Worm (Caenorhabditis elegans) whole organism, L3 larva: ENCODE results near the gene srbc-32.
A peak's percentile ranks its signal among the peaks of the same experiment; 100 is the strongest.

ENCODE experiments used
- R02D3.7 ChIP-seq: fragments of 150-350 bp; optimal IDR thresholded peaks from 2 replicates; lab custom pipeline; 2014; ENCODE audit warnings: missing biosample characterization, missing genetic modification characterization
- ZK546.5 ChIP-seq: sonication (generic microtip); optimal IDR thresholded peaks from 2 replicates; lab custom pipeline; 2017; ENCODE audit warnings: missing biosample characterization, missing genetic modification characterization
- aly-2 ChIP-seq: fragments of 150-350 bp; optimal IDR thresholded peaks from 2 replicates; lab custom pipeline; 2014; ENCODE audit warnings: missing biosample characterization, missing genetic modification characterization
- ama-1 ChIP-seq: fragments of 150-350 bp; optimal IDR thresholded peaks from 2 replicates; lab custom pipeline; 2018
- ceh-16 ChIP-seq: sonication (generic microtip); optimal IDR thresholded peaks from 2 replicates; lab custom pipeline; 2017; ENCODE audit warnings: missing biosample characterization, missing genetic modification characterization
- ceh-82 ChIP-seq: fragments of 150-350 bp; optimal IDR thresholded peaks from 2 replicates; lab custom pipeline; 2014; ENCODE audit warnings: missing biosample characterization, missing genetic modification characterization
- ceh-9 ChIP-seq: sonication (generic microtip); optimal IDR thresholded peaks from 2 replicates; lab custom pipeline; 2018; ENCODE audit warnings: missing biosample characterization, missing genetic modification characterization
- egl-27 ChIP-seq: sonication (generic microtip); optimal IDR thresholded peaks from 4 replicates; lab custom pipeline; 2017; ENCODE audit warnings: missing biosample characterization, missing genetic modification reagents, missing genetic modification characterization
- egl-5 ChIP-seq: fragments of 150-350 bp; optimal IDR thresholded peaks from 2 replicates; lab custom pipeline; 2017; ENCODE audit warnings: missing biosample characterization, missing genetic modification reagents, missing genetic modification characterization, inconsistent platforms
- elt-2 ChIP-seq: sonication (generic microtip); optimal IDR thresholded peaks from 2 replicates; lab custom pipeline; 2016; ENCODE audit warnings: missing genetic modification reagents, mild to moderate bottlenecking, missing genetic modification characterization, missing compliant biosample characterization
- elt-3 ChIP-seq, 3 experiments: fragments of 150-350 bp in 1 of 3; sonication (generic microtip) in 2 of 3; optimal IDR thresholded peaks; 2 replicates in 2 of 3; 4 replicates in 1 of 3; lab custom pipeline; 2014 to 2017; ENCODE audit warnings: missing biosample characterization in 3 of 3, missing genetic modification characterization in 3 of 3
- eor-1 ChIP-seq, 2 experiments: fragments of 150-350 bp; optimal IDR thresholded peaks; 2 replicates each; lab custom pipeline; 2014 to 2018; ENCODE audit warnings: missing biosample characterization in 2 of 2, missing genetic modification characterization in 2 of 2
- fkh-10 ChIP-seq: sonication (generic microtip); optimal IDR thresholded peaks from 2 replicates; lab custom pipeline; 2017; ENCODE audit warnings: missing biosample characterization, missing genetic modification reagents, missing genetic modification characterization
- fkh-2 ChIP-seq: fragments of 150-350 bp; optimal IDR thresholded peaks from 2 replicates; lab custom pipeline; 2014; ENCODE audit warnings: missing biosample characterization, missing genetic modification reagents, missing genetic modification characterization
- fos-1 ChIP-seq: fragments of 150-350 bp; optimal IDR thresholded peaks from 2 replicates; lab custom pipeline; 2014; ENCODE audit warnings: missing biosample characterization, missing genetic modification characterization
- hmg-11 ChIP-seq: sonication (generic microtip); optimal IDR thresholded peaks from 2 replicates; lab custom pipeline; 2016; ENCODE audit warnings: missing genetic modification characterization, missing compliant biosample characterization
- jun-1 ChIP-seq: fragments of 150-350 bp; optimal IDR thresholded peaks from 2 replicates; lab custom pipeline; 2014; ENCODE audit warnings: missing biosample characterization, missing genetic modification reagents, missing genetic modification characterization
- lin-15B ChIP-seq: fragments of 150-350 bp; optimal IDR thresholded peaks from 2 replicates; lab custom pipeline; 2014; ENCODE audit warnings: missing biosample characterization, missing genetic modification characterization
- lin-39 ChIP-seq: fragments of 150-350 bp; optimal IDR thresholded peaks from 2 replicates; lab custom pipeline; 2018; ENCODE audit warnings: missing biosample characterization, missing genetic modification reagents, missing genetic modification characterization
- lsy-12 ChIP-seq: sonication (generic microtip); optimal IDR thresholded peaks from 2 replicates; lab custom pipeline; 2016; ENCODE audit warnings: mild to moderate bottlenecking, missing genetic modification characterization, missing compliant biosample characterization
- mdl-1 ChIP-seq: fragments of 150-350 bp; optimal IDR thresholded peaks from 2 replicates; lab custom pipeline; 2014; ENCODE audit warnings: missing biosample characterization, missing genetic modification characterization
- mml-1 ChIP-seq: fragments of 150-350 bp; sonication (generic microtip); optimal IDR thresholded peaks from 3 replicates; lab custom pipeline; 2014; ENCODE audit warnings: missing biosample characterization, missing genetic modification characterization
- nhr-11 ChIP-seq: fragments of 150-350 bp; optimal IDR thresholded peaks from 2 replicates; lab custom pipeline; 2014; ENCODE audit warnings: missing biosample characterization, missing genetic modification characterization
- nhr-23 ChIP-seq: fragments of 150-350 bp; optimal IDR thresholded peaks from 2 replicates; lab custom pipeline; 2014; ENCODE audit warnings: missing biosample characterization, missing genetic modification reagents, missing genetic modification characterization
- nhr-237 ChIP-seq: fragments of 150-350 bp; optimal IDR thresholded peaks from 2 replicates; lab custom pipeline; 2014; ENCODE audit warnings: missing biosample characterization, missing genetic modification characterization
- nhr-25 ChIP-seq: sonication (generic microtip); optimal IDR thresholded peaks from 2 replicates; lab custom pipeline; 2017; ENCODE audit warnings: missing biosample characterization, missing genetic modification characterization
- nhr-28 ChIP-seq: fragments of 150-350 bp; optimal IDR thresholded peaks from 2 replicates; lab custom pipeline; 2014; ENCODE audit warnings: missing biosample characterization, missing genetic modification characterization
- nhr-43 ChIP-seq: sonication (generic microtip); optimal IDR thresholded peaks from 2 replicates; lab custom pipeline; 2016; ENCODE audit warnings: mild to moderate bottlenecking, missing genetic modification characterization, missing compliant biosample characterization; ENCODE audit not compliant: poor library complexity, severe bottlenecking
- nhr-67 ChIP-seq: fragments of 150-350 bp; optimal IDR thresholded peaks from 2 replicates; lab custom pipeline; 2014; ENCODE audit warnings: missing biosample characterization, missing genetic modification characterization
- nhr-76 ChIP-seq: fragments of 150-350 bp; sonication (generic microtip); optimal IDR thresholded peaks from 5 replicates; lab custom pipeline; 2014; ENCODE audit warnings: missing biosample characterization, missing genetic modification characterization
- pha-4 ChIP-seq: fragments of 150-350 bp; optimal IDR thresholded peaks from 2 replicates; lab custom pipeline; 2014; ENCODE audit warnings: missing biosample characterization, missing genetic modification reagents, missing genetic modification characterization
- pqm-1 ChIP-seq: fragments of 150-350 bp; optimal IDR thresholded peaks from 2 replicates; lab custom pipeline; 2017; ENCODE audit warnings: missing biosample characterization, missing genetic modification characterization, inconsistent platforms
- sea-2 ChIP-seq: fragments of 150-350 bp; sonication (generic microtip); optimal IDR thresholded peaks from 4 replicates; lab custom pipeline; 2014; ENCODE audit warnings: missing biosample characterization, missing genetic modification reagents, missing genetic modification characterization
- skn-1 ChIP-seq: fragments of 150-350 bp; optimal IDR thresholded peaks from 2 replicates; lab custom pipeline; 2014; ENCODE audit warnings: missing biosample characterization, missing genetic modification characterization
- snpc-4 ChIP-seq: fragments of 150-350 bp; optimal IDR thresholded peaks from 2 replicates; lab custom pipeline; 2014; ENCODE audit warnings: missing biosample characterization, missing genetic modification characterization
- tbx-2 ChIP-seq: sonication (generic microtip); optimal IDR thresholded peaks from 2 replicates; lab custom pipeline; 2016; ENCODE audit warnings: mild to moderate bottlenecking, missing genetic modification characterization, missing compliant biosample characterization
- ztf-11 ChIP-seq: fragments of 150-350 bp; optimal IDR thresholded peaks from 2 replicates; lab custom pipeline; 2014; ENCODE audit warnings: missing biosample characterization, missing genetic modification characterization
- ztf-4 ChIP-seq: fragments of 150-350 bp; optimal IDR thresholded peaks from 2 replicates; lab custom pipeline; 2014; ENCODE audit warnings: missing biosample characterization, missing genetic modification characterization

srbc-32 gene

DNA sequence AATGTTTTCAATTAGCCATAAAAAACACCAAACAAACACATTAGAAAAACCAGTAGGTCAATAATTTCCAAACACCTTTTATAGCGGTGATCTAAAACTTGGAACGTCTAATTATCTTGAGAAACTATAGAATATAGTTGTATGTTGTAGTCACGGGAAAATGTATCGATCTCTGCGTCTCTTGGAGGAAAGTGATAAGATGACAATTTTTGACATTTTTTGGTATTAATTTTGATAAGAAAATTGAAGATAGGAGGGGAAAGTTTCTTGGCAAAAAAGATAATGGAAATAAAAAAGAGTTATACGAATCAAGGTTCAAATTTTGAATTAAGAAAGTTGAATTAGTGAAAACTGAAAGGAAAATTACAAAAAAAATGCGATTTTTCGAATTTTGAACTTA is 19.0 kb upstream of the srbc-32 start:
- no peak for TF ChIP-seq ama-1 (lab: Kevin White, UChicago)
- TF ChIP-seq nhr-25 (tag; lab: Kevin White, UChicago) = no peak
- TF ChIP-seq nhr-76 (tag; lab: Kevin White, UChicago) = no peak
- no peak for TF ChIP-seq fkh-10 (GFP tag; lab: Kevin White, UChicago)
- no peak for TF ChIP-seq lin-39
- TF ChIP-seq R02D3.7 (tag; lab: Kevin White, UChicago) = no peak
- no peak for TF ChIP-seq snpc-4 (tag; lab: Kevin White, UChicago)
- TF ChIP-seq egl-27 (tag; lab: Kevin White, UChicago) = no peak
- peak; percentile 23 for TF ChIP-seq nhr-23 (tag; lab: Kevin White, UChicago)
- TF ChIP-seq fkh-2 = no peak
- TF ChIP-seq elt-2 (tag; lab: Kevin White, UChicago) = peak; percentile 98
- no peak for TF ChIP-seq ceh-9 (tag; lab: Kevin White, UChicago)
- TF ChIP-seq aly-2 = no peak
- no peak for TF ChIP-seq ceh-16 (tag; lab: Kevin White, UChicago)
- peak in 1 of 3 experiments; percentile 47 for TF ChIP-seq elt-3 (tag; optimal IDR thresholded peaks at IDR 0.05; lab: Kevin White, UChicago)
- TF ChIP-seq nhr-237 = no peak
- TF ChIP-seq nhr-11 (tag; lab: Kevin White, UChicago) = no peak
- TF ChIP-seq nhr-28 (tag; lab: Kevin White, UChicago) = no peak
- TF ChIP-seq mdl-1 (tag; lab: Kevin White, UChicago) = no peak
- no peak for TF ChIP-seq ceh-82 (tag; lab: Kevin White, UChicago)
- TF ChIP-seq ztf-11 (tag; lab: Kevin White, UChicago) = no peak
- no peak for TF ChIP-seq egl-5 (tag; lab: Kevin White, UChicago)
- TF ChIP-seq tbx-2 (tag; lab: Kevin White, UChicago) = no peak
- TF ChIP-seq sea-2 (GFP tag; lab: Kevin White, UChicago) = no peak
- TF ChIP-seq pqm-1 (tag; lab: Kevin White, UChicago) = peak; percentile 97
- TF ChIP-seq fos-1 (tag; lab: Kevin White, UChicago) = no peak
- no peak for TF ChIP-seq ztf-4 (tag; lab: Kevin White, UChicago)
- TF ChIP-seq jun-1 = peak; percentile 55
- TF ChIP-seq pha-4 (tag; lab: Kevin White, UChicago) = no peak
- no peak for TF ChIP-seq nhr-43

- TF ChIP-seq ztf-4 (tag; lab: Kevin White, UChicago) (no peak), snpc-4 (tag; lab: Kevin White, UChicago) (no peak), nhr-76 (tag; lab: Kevin White, UChicago) (no peak), ZK546.5 (tag; lab: Kevin White, UChicago) (no peak), skn-1 (no peak), fkh-2 (no peak), nhr-23 (tag; lab: Kevin White, UChicago) (no peak), ceh-82 (tag; lab: Kevin White, UChicago) (no peak), mml-1 (tag; lab: Kevin White, UChicago) (no peak)
Observed at ce11 chrV:3502038-3502437, 15.3 kb upstream of the srbc-32 start, which contains the start of the genes C07G3.8 and C07G3.10. Gene C07G3.8 (minus strand): TSS chrV:3502138. Gene C07G3.10 (plus strand): TSS chrV:3502307.

- no peak for TF ChIP-seq elt-3 (tag; optimal IDR thresholded peaks at IDR 0.05; lab: Kevin White, UChicago)
- no peak for TF ChIP-seq aly-2
- no peak for TF ChIP-seq R02D3.7 (tag; lab: Kevin White, UChicago)
- TF ChIP-seq nhr-11 (tag; lab: Kevin White, UChicago) = no peak
- TF ChIP-seq sea-2 (GFP tag; lab: Kevin White, UChicago) = no peak
- no peak for TF ChIP-seq ztf-4 (tag; lab: Kevin White, UChicago)
- TF ChIP-seq jun-1 = no peak
- TF ChIP-seq nhr-28 (tag; lab: Kevin White, UChicago) = no peak
- no peak for TF ChIP-seq ceh-82 (tag; lab: Kevin White, UChicago)
- TF ChIP-seq fkh-2 = no peak
- TF ChIP-seq nhr-67 (tag; lab: Kevin White, UChicago) = no peak
- TF ChIP-seq eor-1 (tag; optimal IDR thresholded peaks at IDR 0.05; lab: Kevin White, UChicago) = no peak
- TF ChIP-seq egl-5 (tag; lab: Kevin White, UChicago) = no peak
- no peak for TF ChIP-seq lsy-12
- TF ChIP-seq fos-1 (tag; lab: Kevin White, UChicago) = no peak
- no peak for TF ChIP-seq ztf-11 (tag; lab: Kevin White, UChicago)
- no peak for TF ChIP-seq lin-15B
- no peak for TF ChIP-seq hmg-11 (tag; lab: Kevin White, UChicago)
- no peak for TF ChIP-seq pha-4 (tag; lab: Kevin White, UChicago)
- no peak for TF ChIP-seq tbx-2 (tag; lab: Kevin White, UChicago)
Observed at ce11 chrV:3496880-3497279, 10.1 kb upstream of the srbc-32 start, which contains the start of gene C07G3.15. Gene C07G3.15 (minus strand): TSS chrV:3496980.
